Fruit fly (Drosophila melanogaster) whole organism, embryonic: ENCODE data around the gene CG43407.

Experiments used
- Asciz ChIP-seq: fragments of 200-800 bp; sonication (Bioruptor generic); optimal IDR thresholded peaks from 2 replicates; lab custom pipeline; 2017; ENCODE audit warnings: missing biosample characterization, mild to moderate bottlenecking, missing genetic modification characterization, missing genetic modification reagents
- Bdp1 ChIP-seq: fragments of 200-800 bp; sonication (Bioruptor generic); optimal IDR thresholded peaks from 3 replicates; lab custom pipeline; 2016; ENCODE audit warnings: missing biosample characterization, missing genetic modification characterization
- CG10543 ChIP-seq: fragments of 200-800 bp; sonication (Bioruptor generic); optimal IDR thresholded peaks from 3 replicates; lab custom pipeline; 2017; ENCODE audit warnings: missing biosample characterization, mild to moderate bottlenecking, missing genetic modification characterization, moderate library complexity
- CG11456 ChIP-seq: fragments of 200-800 bp; sonication (Bioruptor generic); IDR thresholded peaks from 3 replicates; pipeline ENCODE4 v1.3.6; 2022; ENCODE audit warnings: missing biosample characterization, missing genetic modification characterization
- CG11723 ChIP-seq: fragments of 200-800 bp; sonication (Bioruptor generic); optimal IDR thresholded peaks from 2 replicates; lab custom pipeline; 2017; ENCODE audit warnings: missing biosample characterization, mild to moderate bottlenecking, missing genetic modification characterization
- CG12744 ChIP-seq: fragments of 200-800 bp; sonication (Bioruptor generic); optimal IDR thresholded peaks from 2 replicates; lab custom pipeline; 2016; ENCODE audit warnings: missing biosample characterization, missing genetic modification characterization
- CG13424 ChIP-seq: fragments of 200-800 bp; sonication (Bioruptor generic); optimal IDR thresholded peaks from 2 replicates; lab custom pipeline; 2019; ENCODE audit warnings: missing biosample characterization, mild to moderate bottlenecking, missing genetic modification characterization, moderate library complexity
- CG15514 ChIP-seq: fragments of 200-800 bp; sonication (Bioruptor generic); optimal IDR thresholded peaks from 3 replicates; lab custom pipeline; 2017; ENCODE audit warnings: missing biosample characterization, missing genetic modification characterization, mild to moderate bottlenecking, moderate library complexity, missing genetic modification reagents
- CG18262 ChIP-seq: fragments of 200-800 bp; optimal IDR thresholded peaks from 3 replicates; lab custom pipeline; 2019; ENCODE audit warnings: missing biosample characterization, mild to moderate bottlenecking, missing genetic modification characterization, moderate library complexity
- CG2202 ChIP-seq: fragments of 200-800 bp; sonication (Bioruptor generic); optimal IDR thresholded peaks from 2 replicates; lab custom pipeline; 2018; ENCODE audit warnings: missing biosample characterization, mild to moderate bottlenecking, missing genetic modification characterization
- CG34224 ChIP-seq: fragments of 200-800 bp; sonication (Bioruptor generic); IDR thresholded peaks from 3 replicates; pipeline ENCODE4 v1.3.6; 2022; ENCODE audit warnings: missing biosample characterization, missing genetic modification characterization; ENCODE audit not compliant: partially characterized antibody
- CG3726 ChIP-seq: fragments of 200-800 bp; sonication (Bioruptor generic); IDR thresholded peaks from 3 replicates; pipeline ENCODE4, ENCODE4 v1.3.6; 2022; ENCODE audit warnings: missing biosample characterization, missing genetic modification characterization
- CG3838 ChIP-seq: fragments of 200-800 bp; sonication (Bioruptor generic); optimal IDR thresholded peaks from 3 replicates; lab custom pipeline; 2016; ENCODE audit warnings: missing biosample characterization, missing genetic modification characterization
- CG6175 ChIP-seq: fragments of 200-800 bp; sonication (Bioruptor generic); IDR thresholded peaks from 3 replicates; pipeline ENCODE4 v1.3.6; 2022; ENCODE audit warnings: missing biosample characterization, missing genetic modification characterization
- Deaf1 ChIP-seq: fragments of 200-800 bp; optimal IDR thresholded peaks from 3 replicates; lab custom pipeline; 2019; ENCODE audit warnings: missing biosample characterization, mild to moderate bottlenecking, missing genetic modification characterization, moderate library complexity
- GATAe ChIP-seq: fragments of 200-800 bp; sonication (Bioruptor generic); conservative IDR thresholded peaks from 2 replicates; pipeline ENCODE4 v1.3.6; 2022; ENCODE audit warnings: missing biosample characterization, missing genetic modification characterization
- Gsc ChIP-seq: fragments of 200-800 bp; sonication (Bioruptor generic); IDR thresholded peaks from 2 replicates; pipeline ENCODE4 v1.3.6; 2022; ENCODE audit warnings: missing biosample characterization, missing genetic modification characterization
- HLH54F ChIP-seq: fragments of 200-800 bp; sonication (Bioruptor generic); optimal IDR thresholded peaks from 3 replicates; lab custom pipeline; 2016; ENCODE audit warnings: missing biosample characterization, missing genetic modification characterization
- HmgZ ChIP-seq: fragments of 200-800 bp; sonication (Bioruptor generic); optimal IDR thresholded peaks from 2 replicates; lab custom pipeline; 2018; ENCODE audit warnings: missing biosample characterization, mild to moderate bottlenecking, missing genetic modification characterization
- Hmr ChIP-seq: fragments of 200-800 bp; sonication (Bioruptor generic); optimal IDR thresholded peaks from 3 replicates; lab custom pipeline; 2017; ENCODE audit warnings: mild to moderate bottlenecking, missing biosample characterization, missing genetic modification reagents, missing genetic modification characterization
- Hr3 ChIP-seq: fragments of 200-800 bp; sonication (Bioruptor generic); optimal IDR thresholded peaks from 3 replicates; lab custom pipeline; 2016; ENCODE audit warnings: missing biosample characterization, missing genetic modification characterization
- Hr78 ChIP-seq, 2 experiments: fragments of 200-800 bp in 1 of 2; fragments of >200 bp in 1 of 2; sonication (Bioruptor generic) in 1 of 2; optimal IDR thresholded peaks; 2 replicates each; lab custom pipeline; 2017 to 2019; ENCODE audit warnings: missing biosample characterization in 2 of 2, missing genetic modification characterization in 2 of 2, mild to moderate bottlenecking in 1 of 2, moderate library complexity in 1 of 2
- NK7.1 ChIP-seq: fragments of 200-800 bp; sonication (Bioruptor generic); optimal IDR thresholded peaks from 3 replicates; lab custom pipeline; 2016; ENCODE audit warnings: missing biosample characterization, missing genetic modification characterization
- PHDP ChIP-seq: fragments of 200-800 bp; sonication (Bioruptor generic); optimal IDR thresholded peaks from 3 replicates; lab custom pipeline; 2018; ENCODE audit warnings: missing biosample characterization, mild to moderate bottlenecking, missing genetic modification characterization, moderate library complexity
- Side ChIP-seq: fragments of 200-800 bp; sonication (Bioruptor generic); optimal IDR thresholded peaks from 2 replicates; lab custom pipeline; 2016; ENCODE audit warnings: missing biosample characterization, missing genetic modification characterization
- Vsx1 ChIP-seq: fragments of 200-800 bp; sonication (Bioruptor generic); optimal IDR thresholded peaks from 2 replicates; lab custom pipeline; 2017; ENCODE audit warnings: missing biosample characterization, mild to moderate bottlenecking, missing genetic modification characterization, missing genetic modification reagents
- Xrp1 ChIP-seq: fragments of 200-800 bp; sonication (Bioruptor generic); IDR thresholded peaks from 2 replicates; pipeline ENCODE4 v1.3.6; 2022; ENCODE audit warnings: missing biosample characterization, missing genetic modification characterization
- YL-1 ChIP-seq: fragments of 200-800 bp; sonication (Bioruptor generic); optimal IDR thresholded peaks from 3 replicates; lab custom pipeline; 2017; ENCODE audit warnings: missing biosample characterization, mild to moderate bottlenecking, missing genetic modification characterization
- ac ChIP-seq: fragments of 200-800 bp; sonication (Bioruptor generic); optimal IDR thresholded peaks from 3 replicates; lab custom pipeline; 2017; ENCODE audit warnings: missing biosample characterization, mild to moderate bottlenecking, missing genetic modification characterization
- amos ChIP-seq: fragments of 200-800 bp; sonication (Bioruptor generic); IDR thresholded peaks from 2 replicates; pipeline ENCODE4 v1.3.6; 2022; ENCODE audit warnings: missing biosample characterization, missing genetic modification characterization; ENCODE audit not compliant: partially characterized antibody
- crol ChIP-seq: fragments of 200-800 bp; sonication (Bioruptor generic); IDR thresholded peaks from 2 replicates; pipeline ENCODE4 v1.3.6; 2022; ENCODE audit warnings: missing biosample characterization, missing genetic modification characterization
- cwo ChIP-seq: fragments of 200-800 bp; sonication (Bioruptor generic); optimal IDR thresholded peaks from 3 replicates; lab custom pipeline; 2017; ENCODE audit warnings: missing biosample characterization, missing genetic modification characterization, mild to moderate bottlenecking, moderate library complexity, missing genetic modification reagents
- ftz-f1 ChIP-seq: fragments of 200-800 bp; sonication (Bioruptor generic); optimal IDR thresholded peaks from 2 replicates; lab custom pipeline; 2016; ENCODE audit warnings: missing biosample characterization, missing genetic modification characterization
- gcm ChIP-seq: fragments of 200-800 bp; sonication (Bioruptor generic); optimal IDR thresholded peaks from 2 replicates; lab custom pipeline; 2019; ENCODE audit warnings: missing biosample characterization, mild to moderate bottlenecking, missing genetic modification characterization, moderate library complexity
- gem ChIP-seq: fragments of 200-800 bp; sonication (Bioruptor generic); optimal IDR thresholded peaks from 2 replicates; lab custom pipeline; 2019; ENCODE audit warnings: missing biosample characterization, mild to moderate bottlenecking, missing genetic modification characterization, moderate library complexity
- grau ChIP-seq: fragments of 200-800 bp; optimal IDR thresholded peaks from 3 replicates; lab custom pipeline; 2019; ENCODE audit warnings: missing biosample characterization, mild to moderate bottlenecking, missing genetic modification characterization, moderate library complexity
- grn ChIP-seq: fragments of 200-800 bp; sonication (Bioruptor generic); optimal IDR thresholded peaks from 3 replicates; lab custom pipeline; 2017; ENCODE audit warnings: missing biosample characterization, missing genetic modification characterization
- lab ChIP-seq: fragments of 200-800 bp; sonication (Bioruptor generic); optimal IDR thresholded peaks from 3 replicates; lab custom pipeline; 2017; ENCODE audit warnings: missing biosample characterization, missing genetic modification characterization, mild to moderate bottlenecking, moderate library complexity, missing genetic modification reagents
- nom ChIP-seq: fragments of 200-800 bp; sonication (Bioruptor generic); optimal IDR thresholded peaks from 2 replicates; lab custom pipeline; 2017; ENCODE audit warnings: missing biosample characterization, missing genetic modification characterization, mild to moderate bottlenecking, moderate library complexity, missing genetic modification reagents
- pan ChIP-seq, 4 experiments: fragments of >200 bp in 3 of 4; fragments of 200-800 bp in 1 of 4; sonication (Bioruptor generic) in 1 of 4; optimal IDR thresholded peaks in 3 of 4; IDR thresholded peaks in 1 of 4; 2 replicates each; pipeline versions ENCODE4 v1.3.6 to Lab custom; 2017 to 2022; ENCODE audit warnings: missing biosample characterization in 2 of 4, missing genetic modification characterization in 2 of 4, mixed read lengths in 1 of 4
- rib ChIP-seq: fragments of 200-800 bp; sonication (Bioruptor generic); IDR thresholded peaks from 2 replicates; pipeline ENCODE4 v1.3.6; 2022; ENCODE audit warnings: missing biosample characterization, missing genetic modification characterization
- sd ChIP-seq: fragments of 200-800 bp; sonication (Bioruptor generic); optimal IDR thresholded peaks from 3 replicates; lab custom pipeline; 2018; ENCODE audit warnings: missing biosample characterization, mild to moderate bottlenecking, missing genetic modification characterization, moderate library complexity
- sens ChIP-seq: fragments of 200-800 bp; sonication (Bioruptor generic); peaks from one replicate; lab custom pipeline; 2016; ENCODE audit warnings: missing biosample characterization, missing genetic modification characterization
- slbo ChIP-seq: fragments of 200-800 bp; sonication (Bioruptor generic); IDR thresholded peaks from 2 replicates; pipeline ENCODE4 v1.3.6; 2022; ENCODE audit warnings: missing biosample characterization, missing genetic modification characterization
- tup ChIP-seq: fragments of 200-800 bp; sonication (Bioruptor generic); optimal IDR thresholded peaks from 2 replicates; lab custom pipeline; 2016; ENCODE audit warnings: missing biosample characterization, mild to moderate bottlenecking, missing genetic modification characterization, moderate library complexity
- vvl ChIP-seq: fragments of 200-800 bp; sonication (Bioruptor generic); IDR thresholded peaks from 2 replicates; pipeline ENCODE4 v1.3.6; 2022; ENCODE audit warnings: missing biosample characterization, missing genetic modification characterization
- wek ChIP-seq: fragments of 200-800 bp; sonication (Bioruptor generic); optimal IDR thresholded peaks from 3 replicates; lab custom pipeline; 2018; ENCODE audit warnings: missing biosample characterization, mild to moderate bottlenecking, missing genetic modification characterization, moderate library complexity
- zf30C ChIP-seq: fragments of 200-800 bp; sonication (Bioruptor generic); optimal IDR thresholded peaks from 3 replicates; lab custom pipeline; 2018; ENCODE audit warnings: missing biosample characterization, mild to moderate bottlenecking, missing genetic modification characterization

Gene CG43407

DNA sequence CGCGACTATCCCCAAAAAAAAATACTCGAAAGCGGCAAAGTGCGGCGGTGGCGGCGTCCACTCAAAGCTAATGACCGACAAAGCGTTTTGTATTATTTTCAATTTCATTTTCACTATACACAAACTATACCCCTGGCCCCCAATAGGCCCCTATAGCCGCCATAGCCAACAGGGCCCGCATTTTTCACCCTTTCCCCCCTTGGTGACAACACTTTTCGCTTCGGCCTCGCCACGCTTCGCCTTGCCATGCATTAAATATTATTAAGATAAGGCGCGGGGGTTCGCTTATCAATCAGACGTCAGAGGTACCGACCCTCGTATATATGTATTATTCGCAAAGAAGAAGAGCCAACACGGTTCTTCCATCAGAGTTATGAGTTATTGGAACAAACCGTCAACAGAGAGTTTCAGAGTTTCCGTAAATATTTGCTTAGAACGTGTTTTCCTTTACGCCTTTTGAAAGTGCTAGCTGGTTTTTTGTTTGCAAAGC is 13.0 kb downstream of the CG43407 start:
- no peak for TF ChIP-seq pan (optimal IDR thresholded peaks at IDR 0.05; lab: Kevin White, UChicago)
- TF ChIP-seq pan (GFP tag; optimal IDR thresholded peaks at IDR 0.05 in 1 of 2, IDR thresholded peaks at IDR 0.05 in 1 of 2), result peak in 1 of 2 experiments; percentile 84
- TF ChIP-seq HLH54F (GFP tag; lab: Kevin White, UChicago), result no peak
- TF ChIP-seq amos, result peak; percentile 15; the same call in 1 of the 2 replicates
- TF ChIP-seq HmgZ (tag; lab: Kevin White, UChicago), result peak; percentile 78
- peak; percentile 14 for TF ChIP-seq CG18262 (tag; lab: Kevin White, UChicago)
- peak; percentile 98 for TF ChIP-seq crol
- peak; percentile 4 for TF ChIP-seq CG13424 (tag; lab: Kevin White, UChicago)
- peak; percentile 38 for TF ChIP-seq PHDP (tag; lab: Kevin White, UChicago)
- TF ChIP-seq YL-1 (GFP tag; lab: Kevin White, UChicago), result peak; percentile 13
- TF ChIP-seq Hmr (GFP tag; lab: Kevin White, UChicago), result peak; percentile 28
- TF ChIP-seq cwo (GFP tag; lab: Kevin White, UChicago), result peak; percentile 37
- TF ChIP-seq Xrp1, result no peak
- TF ChIP-seq CG2202 (tag; lab: Kevin White, UChicago), result peak; percentile 60
- peak; percentile 52 for TF ChIP-seq Asciz (GFP tag; lab: Kevin White, UChicago)
- peak; percentile 22 for TF ChIP-seq grau (tag; lab: Kevin White, UChicago)
- TF ChIP-seq grn, result peak; percentile 74
- TF ChIP-seq ac, result peak; percentile 52
- TF ChIP-seq Vsx1 (GFP tag; lab: Kevin White, UChicago), result peak; percentile 33
- TF ChIP-seq CG3838, result peak; percentile 28
- TF ChIP-seq Hr3 (GFP tag; lab: Kevin White, UChicago), result no peak
- TF ChIP-seq CG12744 (GFP tag; lab: Kevin White, UChicago), result peak; percentile 13
- peak; percentile 1 for TF ChIP-seq gem (tag; lab: Kevin White, UChicago)
- TF ChIP-seq CG34224, result peak; percentile 19; the same call in 1 of the 3 replicates
- TF ChIP-seq GATAe, result peak; percentile 76
- peak; percentile 7 for TF ChIP-seq nom (GFP tag; lab: Kevin White, UChicago)
- TF ChIP-seq CG10543 (GFP tag; lab: Kevin White, UChicago), result peak; percentile 86
- peak; percentile 94 for TF ChIP-seq ftz-f1 (GFP tag; lab: Kevin White, UChicago)
- TF ChIP-seq tup, result peak; percentile 37
- peak; percentile 82 for TF ChIP-seq lab (GFP tag; lab: Kevin White, UChicago)
- no peak for TF ChIP-seq Bdp1
- TF ChIP-seq slbo, result 0 out of 2 replicates have a peak, but pooled peaks have one; percentile 18
- peak; percentile 84 for TF ChIP-seq Deaf1 (tag; lab: Kevin White, UChicago)
- TF ChIP-seq sd, result peak; percentile 89
- peak; percentile 82 for TF ChIP-seq rib (GFP tag; lab: Robert Waterston, UW)
- peak; percentile 30 for TF ChIP-seq wek
- peak; percentile 42; the same call in 1 of the 2 replicates for TF ChIP-seq vvl (GFP tag; lab: Robert Waterston, UW)
- no peak for TF ChIP-seq NK7.1
- TF ChIP-seq CG11723 (GFP tag; lab: Kevin White, UChicago), result peak; percentile 32
- TF ChIP-seq CG15514 (GFP tag; lab: Kevin White, UChicago), result peak; percentile 18
- 0 out of 3 replicates have a peak, but pooled peaks have one; percentile 41 for TF ChIP-seq CG11456 (GFP tag; lab: Robert Waterston, UW)
- peak; percentile 5 for TF ChIP-seq Side (GFP tag; lab: Kevin White, UChicago)
- peak; percentile 90; the same call in 2 of the 3 replicates for TF ChIP-seq CG6175
- no peak for TF ChIP-seq CG3726 (GFP tag; lab: Robert Waterston, UW)
- TF ChIP-seq Gsc (GFP tag; lab: Robert Waterston, UW), result no peak
- peak in 1 of 2 experiments; percentile 67 for TF ChIP-seq Hr78 (GFP tag; optimal IDR thresholded peaks at IDR 0.05; lab: Kevin White, UChicago)
- TF ChIP-seq sens (GFP tag; lab: Kevin White, UChicago), result peak; percentile 74
- no peak for TF ChIP-seq zf30C (GFP tag; lab: Kevin White, UChicago)
- peak; percentile 1 for TF ChIP-seq gcm (GFP tag; lab: Kevin White, UChicago)
